Worm (Caenorhabditis elegans) whole organism, L4 larva: Measurements from ENCODE around the gene nspg-10.

Source experiments
- ama-1 ChIP-seq: fragments of 150-350 bp; optimal IDR thresholded peaks from 2 replicates; lab custom pipeline; 2014; ENCODE audit warnings: inconsistent platforms, mixed read lengths
- ztf-7 ChIP-seq: fragments of 150-350 bp; optimal IDR thresholded peaks from 2 replicates; lab custom pipeline; 2014; ENCODE audit warnings: missing biosample characterization, missing genetic modification characterization

DNA sequence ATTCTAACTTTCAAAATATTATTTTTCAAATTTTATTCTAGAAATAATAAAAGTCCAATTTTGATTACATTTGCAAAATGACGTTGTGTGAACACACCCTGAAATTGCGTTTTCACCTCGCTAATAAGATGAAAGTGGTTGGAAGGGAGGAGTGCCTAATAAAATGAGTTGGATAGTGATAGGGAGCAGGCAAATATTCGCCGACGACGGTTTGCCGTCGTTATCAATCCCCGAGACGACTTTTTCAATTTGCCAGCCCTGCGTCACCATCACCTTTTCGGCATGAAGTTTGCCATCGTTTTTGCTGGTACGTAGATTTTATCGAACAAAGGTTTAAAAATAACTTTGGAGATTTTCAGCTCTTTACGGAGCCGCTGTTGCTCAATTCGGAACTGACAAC, at the start of gene nspg-10:
- TF ChIP-seq ztf-7 (tag; lab: Kevin White, UChicago): no peak
- no peak for TF ChIP-seq ama-1 (lab: Kevin White, UChicago)
